Fruit fly (Drosophila melanogaster) whole organism, prepupa: ENCODE results near the gene CG33235.

Experiments used
- CG31627 ChIP-seq: fragments of 200-800 bp; sonication (Bioruptor generic); optimal IDR thresholded peaks from 3 replicates; lab custom pipeline; 2016; ENCODE audit warnings: missing biosample characterization, missing genetic modification characterization
- CG34406 ChIP-seq: fragments of 200-800 bp; sonication (Bioruptor generic); optimal IDR thresholded peaks from 3 replicates; lab custom pipeline; 2016; ENCODE audit warnings: missing biosample characterization, missing genetic modification characterization
- Hr39 ChIP-seq: fragments of 200-800 bp; sonication (Bioruptor generic); optimal IDR thresholded peaks from 2 replicates; lab custom pipeline; 2016; ENCODE audit warnings: missing biosample characterization, missing genetic modification characterization
- Hr4 ChIP-seq: fragments of 200-800 bp; sonication (Bioruptor generic); optimal IDR thresholded peaks from 3 replicates; lab custom pipeline; 2016; ENCODE audit warnings: missing biosample characterization, missing genetic modification characterization
- Lpt ChIP-seq: fragments of 200-800 bp; sonication (Bioruptor generic); optimal IDR thresholded peaks from 3 replicates; lab custom pipeline; 2016; ENCODE audit warnings: missing biosample characterization, missing genetic modification characterization
- esn ChIP-seq: fragments of 200-800 bp; sonication (Bioruptor generic); optimal IDR thresholded peaks from 2 replicates; lab custom pipeline; 2016; ENCODE audit warnings: missing biosample characterization, mild to moderate bottlenecking, missing genetic modification characterization, moderate library complexity

- TF ChIP-seq Hr39 (GFP tag; lab: Kevin White, UChicago) (no peak), esn (GFP tag; lab: Kevin White, UChicago) (no peak), Hr4 (GFP tag; lab: Kevin White, UChicago) (no peak), Lpt (no peak), CG34406 (GFP tag; lab: Kevin White, UChicago) (no peak), CG31627 (no peak)
Observed at dm6 chrX:11496257-11496656, 4.9 kb upstream of the CG33235 start.
